Worm (Caenorhabditis elegans) whole organism, late embryonic: ENCODE measurements around the gene aco-1.

Experiments
- C08G9.2 ChIP-seq: sonication (generic microtip); optimal IDR thresholded peaks from 2 replicates; lab custom pipeline; 2016; ENCODE audit warnings: mild to moderate bottlenecking, missing genetic modification characterization, moderate library complexity, missing compliant biosample characterization
- C38D4.7 ChIP-seq: fragments of 200-800 bp; sonication (Bioruptor generic); optimal IDR thresholded peaks from 2 replicates; lab custom pipeline; 2018; ENCODE audit warnings: mild to moderate bottlenecking, missing genetic modification characterization, moderate library complexity, missing compliant biosample characterization
- K02D7.2 ChIP-seq: sonication (generic microtip); optimal IDR thresholded peaks from 2 replicates; lab custom pipeline; 2017; ENCODE audit warnings: mild to moderate bottlenecking, missing genetic modification characterization, missing compliant biosample characterization
- T23F11.4 ChIP-seq: fragments of 200-800 bp; sonication (Bioruptor generic); optimal IDR thresholded peaks from 2 replicates; lab custom pipeline; 2018; ENCODE audit warnings: mild to moderate bottlenecking, missing genetic modification characterization, missing compliant biosample characterization
- Y22D7AL.16 ChIP-seq: sonication (generic microtip); optimal IDR thresholded peaks from 2 replicates; lab custom pipeline; 2016; ENCODE audit warnings: missing genetic modification characterization, missing compliant biosample characterization
- ama-1 ChIP-seq: fragments of 150-350 bp; optimal IDR thresholded peaks from 2 replicates; lab custom pipeline; 2014
- ceh-19 ChIP-seq: fragments of 200-800 bp; sonication (Bioruptor generic); optimal IDR thresholded peaks from 2 replicates; lab custom pipeline; 2018; ENCODE audit warnings: mild to moderate bottlenecking, missing genetic modification characterization, missing compliant biosample characterization
- ceh-2 ChIP-seq: sonication (generic microtip); optimal IDR thresholded peaks from 2 replicates; lab custom pipeline; 2016; ENCODE audit warnings: missing genotype, missing genetic modification characterization, missing compliant biosample characterization
- ceh-22 ChIP-seq: sonication (generic microtip); optimal IDR thresholded peaks from 2 replicates; lab custom pipeline; 2017; ENCODE audit warnings: missing biosample characterization, missing genetic modification characterization
- ceh-31 ChIP-seq: sonication (generic microtip); optimal IDR thresholded peaks from 2 replicates; lab custom pipeline; 2016; ENCODE audit warnings: missing genetic modification characterization, missing compliant biosample characterization
- ceh-45 ChIP-seq: fragments of 200-800 bp; sonication (Bioruptor generic); IDR thresholded peaks from 2 replicates; pipeline ENCODE4 v1.3.6; 2022; ENCODE audit warnings: missing genetic modification reagents, missing genetic modification characterization, missing compliant biosample characterization
- ceh-48 ChIP-seq: sonication (generic microtip); optimal IDR thresholded peaks from 2 replicates; lab custom pipeline; 2016; ENCODE audit warnings: missing genetic modification characterization, inconsistent platforms, missing compliant biosample characterization
- che-1 ChIP-seq: sonication (generic microtip); optimal IDR thresholded peaks from 2 replicates; lab custom pipeline; 2016; ENCODE audit warnings: mild to moderate bottlenecking, missing genetic modification characterization, missing compliant biosample characterization
- dmd-4 ChIP-seq: sonication (generic microtip); optimal IDR thresholded peaks from 2 replicates; lab custom pipeline; 2016; ENCODE audit warnings: borderline replicate concordance, missing genetic modification characterization, missing compliant biosample characterization
- dve-1 ChIP-seq: sonication (generic microtip); optimal IDR thresholded peaks from 2 replicates; lab custom pipeline; 2017; ENCODE audit warnings: antibody characterized with exemption, mild to moderate bottlenecking, missing genetic modification characterization, missing compliant biosample characterization
- elt-2 ChIP-seq: sonication (generic microtip); optimal IDR thresholded peaks from 2 replicates; lab custom pipeline; 2016; ENCODE audit warnings: missing genetic modification reagents, missing genetic modification characterization, missing compliant biosample characterization
- elt-4 ChIP-seq: sonication (generic microtip); optimal IDR thresholded peaks from 2 replicates; lab custom pipeline; 2016; ENCODE audit warnings: missing genetic modification characterization, missing compliant biosample characterization
- fkh-6 ChIP-seq: sonication (generic microtip); optimal IDR thresholded peaks from 2 replicates; lab custom pipeline; 2016; ENCODE audit warnings: missing genetic modification characterization, missing compliant biosample characterization
- gmeb-2 ChIP-seq: sonication (generic microtip); optimal IDR thresholded peaks from 2 replicates; lab custom pipeline; 2016; ENCODE audit warnings: missing genetic modification characterization, inconsistent platforms, missing compliant biosample characterization
- hlh-13 ChIP-seq: fragments of 200-800 bp; sonication (Bioruptor generic); optimal IDR thresholded peaks from 2 replicates; lab custom pipeline; 2018; ENCODE audit warnings: mild to moderate bottlenecking, missing genetic modification characterization, missing compliant biosample characterization
- hlh-15 ChIP-seq: sonication (generic microtip); optimal IDR thresholded peaks from 2 replicates; lab custom pipeline; 2016; ENCODE audit warnings: missing genetic modification characterization, missing compliant biosample characterization
- hlh-30 ChIP-seq: sonication (generic microtip); optimal IDR thresholded peaks from 2 replicates; lab custom pipeline; 2017; ENCODE audit warnings: antibody characterized with exemption, missing genetic modification characterization, missing compliant biosample characterization; ENCODE audit not compliant: insufficient read depth
- hlh-8 ChIP-seq: sonication (generic microtip); optimal IDR thresholded peaks from 2 replicates; lab custom pipeline; 2016; ENCODE audit warnings: missing genotype, missing genetic modification characterization, missing compliant biosample characterization
- madf-2 ChIP-seq: sonication (generic microtip); optimal IDR thresholded peaks from 2 replicates; lab custom pipeline; 2017; ENCODE audit warnings: missing genetic modification characterization, missing compliant biosample characterization
- nhr-11 ChIP-seq: fragments of 150-350 bp; optimal IDR thresholded peaks from 2 replicates; lab custom pipeline; 2014; ENCODE audit warnings: missing biosample characterization, missing genetic modification characterization
- nhr-232 ChIP-seq: sonication (generic microtip); optimal IDR thresholded peaks from 2 replicates; lab custom pipeline; 2016; ENCODE audit warnings: missing genetic modification characterization, missing compliant biosample characterization
- odd-2 ChIP-seq: sonication (generic microtip); optimal IDR thresholded peaks from 2 replicates; lab custom pipeline; 2017; ENCODE audit warnings: antibody characterized with exemption, mild to moderate bottlenecking, missing genetic modification characterization, missing compliant biosample characterization
- pat-9 ChIP-seq: fragments of 200-800 bp; sonication (Bioruptor generic); optimal IDR thresholded peaks from 2 replicates; lab custom pipeline; 2018; ENCODE audit warnings: mild to moderate bottlenecking, missing genetic modification characterization, moderate library complexity, missing compliant biosample characterization
- pha-2 ChIP-seq: sonication (generic microtip); optimal IDR thresholded peaks from 2 replicates; lab custom pipeline; 2017; ENCODE audit warnings: mild to moderate bottlenecking, missing genetic modification characterization, missing compliant biosample characterization
- pqm-1 ChIP-seq: sonication (generic microtip); optimal IDR thresholded peaks from 2 replicates; lab custom pipeline; 2016; ENCODE audit warnings: missing genetic modification characterization, missing compliant biosample characterization
- pros-1 ChIP-seq: fragments of 150-350 bp; optimal IDR thresholded peaks from 2 replicates; lab custom pipeline; 2014; ENCODE audit warnings: missing biosample characterization, missing genetic modification reagents, missing genetic modification characterization
- ref-2 ChIP-seq: sonication (generic microtip); optimal IDR thresholded peaks from 2 replicates; lab custom pipeline; 2016; ENCODE audit warnings: missing genetic modification characterization, missing compliant biosample characterization
- rnt-1 ChIP-seq: sonication (generic microtip); optimal IDR thresholded peaks from 2 replicates; lab custom pipeline; 2016; ENCODE audit warnings: missing genetic modification characterization, missing compliant biosample characterization
- sox-4 ChIP-seq: sonication (generic microtip); optimal IDR thresholded peaks from 2 replicates; lab custom pipeline; 2017; ENCODE audit warnings: mild to moderate bottlenecking, missing genetic modification characterization, inconsistent platforms, missing compliant biosample characterization

aco-1 gene

ce11 chrX:11329424-11329823 is 10.2 kb upstream of the aco-1 start, which contains the start of gene npr-9:
npr-9 (plus strand) TSS chrX:11329724.
- no peak for TF ChIP-seq sox-4 (tag; lab: Kevin White, UChicago)
- no peak for TF ChIP-seq fkh-6 (tag; lab: Kevin White, UChicago)
- no peak for TF ChIP-seq hlh-13 (GFP tag; lab: Kevin White, UChicago)
- no peak for TF ChIP-seq C38D4.7
- no peak for TF ChIP-seq hlh-15 (tag; lab: Kevin White, UChicago)
- TF ChIP-seq T23F11.4, result no peak
- no peak for TF ChIP-seq pqm-1
- no peak for TF ChIP-seq ceh-2 (tag; lab: Kevin White, UChicago)
- no peak for TF ChIP-seq ama-1 (lab: Kevin White, UChicago)
- TF ChIP-seq pros-1 (tag; lab: Kevin White, UChicago), result no peak

- TF ChIP-seq C38D4.7 (no peak), hlh-13 (GFP tag; lab: Kevin White, UChicago) (no peak)
These were observed 2.6 kb upstream of the aco-1 start for ce11 chrX:11337095-11337494.

- TF ChIP-seq pat-9, result no peak
- TF ChIP-seq rnt-1 (tag; lab: Kevin White, UChicago), result no peak
- TF ChIP-seq sox-4 (tag; lab: Kevin White, UChicago), result no peak
- no peak for TF ChIP-seq odd-2 (tag; lab: Kevin White, UChicago)
- TF ChIP-seq dve-1, result no peak
- TF ChIP-seq elt-2 (tag; lab: Kevin White, UChicago), result no peak
- no peak for TF ChIP-seq hlh-15 (tag; lab: Kevin White, UChicago)
- TF ChIP-seq K02D7.2 (tag; lab: Kevin White, UChicago), result no peak
- TF ChIP-seq ref-2 (tag; lab: Kevin White, UChicago), result no peak
- no peak for TF ChIP-seq ceh-19
- TF ChIP-seq madf-2, result no peak
- no peak for TF ChIP-seq C08G9.2 (tag; lab: Kevin White, UChicago)
- no peak for TF ChIP-seq Y22D7AL.16 (tag; lab: Kevin White, UChicago)
- no peak for TF ChIP-seq T23F11.4
- no peak for TF ChIP-seq pha-2 (tag; lab: Kevin White, UChicago)
- TF ChIP-seq ceh-45 (GFP tag; lab: Robert Waterston, UW), result no peak
- TF ChIP-seq ceh-31 (tag; lab: Kevin White, UChicago), result no peak
- TF ChIP-seq ceh-48 (tag; lab: Kevin White, UChicago), result no peak
These were observed 1.9 kb upstream of the aco-1 start, which contains the start of gene gcy-9 for ce11 chrX:11337783-11338182. gcy-9 (minus strand) TSS chrX:11337883.

ce11 chrX:11340478-11340877 is 804 bp downstream of the aco-1 start:
- TF ChIP-seq ceh-19 (no peak), rnt-1 (tag; lab: Kevin White, UChicago) (no peak), nhr-232 (tag; lab: Kevin White, UChicago) (no peak), elt-4 (no peak), odd-2 (tag; lab: Kevin White, UChicago) (no peak), dmd-4 (tag; lab: Kevin White, UChicago) (no peak), gmeb-2 (tag; lab: Kevin White, UChicago) (no peak), hlh-13 (GFP tag; lab: Kevin White, UChicago) (no peak)

ce11 chrX:11344899-11345298 is 5.2 kb downstream of the aco-1 start:
- no peak for TF ChIP-seq ref-2 (tag; lab: Kevin White, UChicago)
- no peak for TF ChIP-seq ceh-22 (tag; lab: Kevin White, UChicago)
- TF ChIP-seq hlh-8 (tag; lab: Kevin White, UChicago), result no peak
- TF ChIP-seq Y22D7AL.16 (tag; lab: Kevin White, UChicago), result no peak
- TF ChIP-seq odd-2 (tag; lab: Kevin White, UChicago), result no peak
- TF ChIP-seq ceh-19, result no peak
- TF ChIP-seq pros-1 (tag; lab: Kevin White, UChicago), result no peak
- TF ChIP-seq hlh-30, result no peak
- TF ChIP-seq madf-2, result no peak
- no peak for TF ChIP-seq che-1 (tag; lab: Kevin White, UChicago)
- no peak for TF ChIP-seq nhr-11 (tag; lab: Kevin White, UChicago)
